Fruit fly (Drosophila melanogaster) whole organism, prepupa: ENCODE measurements around the gene CG9967.

Experiments
- CG10631 ChIP-seq: fragments of 200-800 bp; sonication (Bioruptor generic); optimal IDR thresholded peaks from 2 replicates; lab custom pipeline; 2016; ENCODE audit warnings: missing biosample characterization, missing genetic modification characterization
- CG10669 ChIP-seq: fragments of 200-800 bp; sonication (Bioruptor generic); optimal IDR thresholded peaks from 3 replicates; lab custom pipeline; 2018; ENCODE audit warnings: missing biosample characterization, mild to moderate bottlenecking, missing genetic modification characterization, moderate library complexity
- CG11902 ChIP-seq: fragments of 200-800 bp; sonication (Bioruptor generic); optimal IDR thresholded peaks from 3 replicates; lab custom pipeline; 2016; ENCODE audit warnings: missing biosample characterization, missing genetic modification characterization
- CG15336 ChIP-seq: fragments of 200-800 bp; sonication (Bioruptor generic); IDR thresholded peaks from 2 replicates; pipeline ENCODE4 v1.3.6; 2022; ENCODE audit warnings: missing biosample characterization, missing genetic modification characterization
- CG1621 ChIP-seq: fragments of 200-800 bp; sonication (Bioruptor generic); optimal IDR thresholded peaks from 3 replicates; lab custom pipeline; 2018; ENCODE audit warnings: missing biosample characterization, mild to moderate bottlenecking, missing genetic modification characterization
- CG3032 ChIP-seq: fragments of 200-800 bp; optimal IDR thresholded peaks from 2 replicates; lab custom pipeline; 2019; ENCODE audit warnings: missing biosample characterization, mild to moderate bottlenecking, missing genetic modification characterization, moderate library complexity
- CG31627 ChIP-seq: fragments of 200-800 bp; sonication (Bioruptor generic); optimal IDR thresholded peaks from 3 replicates; lab custom pipeline; 2016; ENCODE audit warnings: missing biosample characterization, missing genetic modification characterization
- CG32006 ChIP-seq: fragments of 200-800 bp; sonication (Bioruptor generic); optimal IDR thresholded peaks from 3 replicates; lab custom pipeline; 2017; ENCODE audit warnings: missing biosample characterization, mild to moderate bottlenecking, missing genetic modification characterization
- CG3919 ChIP-seq: fragments of 200-800 bp; sonication (Bioruptor generic); optimal IDR thresholded peaks from 3 replicates; lab custom pipeline; 2016; ENCODE audit warnings: missing biosample characterization, missing genetic modification characterization
- CG4318 ChIP-seq: fragments of 200-800 bp; sonication (Bioruptor generic); optimal IDR thresholded peaks from 3 replicates; lab custom pipeline; 2017; ENCODE audit warnings: missing biosample characterization, mild to moderate bottlenecking, missing genetic modification characterization
- CG6854 ChIP-seq: fragments of 200-800 bp; sonication (Bioruptor generic); optimal IDR thresholded peaks from 2 replicates; lab custom pipeline; 2017; ENCODE audit warnings: missing biosample characterization, mild to moderate bottlenecking, missing genetic modification characterization
- CG7368 ChIP-seq: fragments of 200-800 bp; sonication (Bioruptor generic); optimal IDR thresholded peaks from 3 replicates; lab custom pipeline; 2016; ENCODE audit warnings: missing biosample characterization, missing genetic modification characterization
- CG8119 ChIP-seq: fragments of 200-800 bp; sonication (Bioruptor generic); IDR thresholded peaks from 3 replicates; pipeline ENCODE4 v1.3.6; 2022; ENCODE audit warnings: missing biosample characterization, missing genetic modification characterization
- CG8632 ChIP-seq: fragments of 200-800 bp; sonication (Bioruptor generic); optimal IDR thresholded peaks from 3 replicates; lab custom pipeline; 2016; ENCODE audit warnings: missing biosample characterization, missing genetic modification characterization
- CG9139 ChIP-seq: fragments of 200-800 bp; sonication (Bioruptor generic); optimal IDR thresholded peaks from 3 replicates; lab custom pipeline; 2017; ENCODE audit warnings: missing biosample characterization, mild to moderate bottlenecking, missing genetic modification characterization
- Ets21C ChIP-seq: fragments of 200-800 bp; sonication (Bioruptor generic); optimal IDR thresholded peaks from 3 replicates; lab custom pipeline; 2016; ENCODE audit warnings: missing biosample characterization, missing genetic modification characterization
- Hr38 ChIP-seq: sonication (Bioruptor generic); optimal IDR thresholded peaks from 2 replicates; lab custom pipeline; 2016; ENCODE audit warnings: missing biosample characterization, missing genetic modification characterization
- Met ChIP-seq: fragments of 200-800 bp; sonication (Bioruptor generic); optimal IDR thresholded peaks from 3 replicates; lab custom pipeline; 2016; ENCODE audit warnings: missing biosample characterization, missing genetic modification characterization
- Smox ChIP-seq: fragments of 200-800 bp; sonication (Bioruptor generic); optimal IDR thresholded peaks from 3 replicates; lab custom pipeline; 2016; ENCODE audit warnings: missing biosample characterization, missing genetic modification characterization
- Sox102F ChIP-seq: fragments of 200-800 bp; sonication (Bioruptor generic); optimal IDR thresholded peaks from 2 replicates; lab custom pipeline; 2016; ENCODE audit warnings: missing biosample characterization, mild to moderate bottlenecking, missing genetic modification characterization
- Sox15 ChIP-seq: fragments of 200-800 bp; sonication (Bioruptor generic); optimal IDR thresholded peaks from 3 replicates; lab custom pipeline; 2016; ENCODE audit warnings: missing biosample characterization, missing genetic modification characterization
- achi ChIP-seq: fragments of 200-800 bp; sonication (Bioruptor generic); optimal IDR thresholded peaks from 3 replicates; lab custom pipeline; 2016; ENCODE audit warnings: missing biosample characterization, missing genetic modification characterization
- acj6 ChIP-seq: fragments of 200-800 bp; sonication (Bioruptor generic); optimal IDR thresholded peaks from 3 replicates; lab custom pipeline; 2016; ENCODE audit warnings: missing biosample characterization, missing genetic modification characterization
- dac ChIP-seq: fragments of 200-800 bp; sonication (Bioruptor generic); optimal IDR thresholded peaks from 2 replicates; lab custom pipeline; 2017; ENCODE audit warnings: missing biosample characterization, mild to moderate bottlenecking, missing genetic modification characterization
- esn ChIP-seq: fragments of 200-800 bp; sonication (Bioruptor generic); optimal IDR thresholded peaks from 2 replicates; lab custom pipeline; 2016; ENCODE audit warnings: missing biosample characterization, mild to moderate bottlenecking, missing genetic modification characterization, moderate library complexity
- fd59A ChIP-seq: fragments of 200-800 bp; sonication (Bioruptor generic); optimal IDR thresholded peaks from 2 replicates; lab custom pipeline; 2017; ENCODE audit warnings: missing biosample characterization, mild to moderate bottlenecking, missing genetic modification characterization, missing genetic modification reagents
- fd85E ChIP-seq: fragments of 200-800 bp; sonication (Bioruptor generic); optimal IDR thresholded peaks from 3 replicates; lab custom pipeline; 2016; ENCODE audit warnings: missing biosample characterization, missing genetic modification characterization
- fkh ChIP-seq: fragments of 200-800 bp; sonication (Bioruptor generic); optimal IDR thresholded peaks from 3 replicates; lab custom pipeline; 2017; ENCODE audit warnings: missing biosample characterization, mild to moderate bottlenecking, missing genetic modification characterization, moderate library complexity
- lz ChIP-seq: fragments of 200-800 bp; sonication (Bioruptor generic); optimal IDR thresholded peaks from 3 replicates; lab custom pipeline; 2016; ENCODE audit warnings: missing biosample characterization, missing genetic modification characterization
- net ChIP-seq: fragments of 200-800 bp; sonication (Bioruptor generic); optimal IDR thresholded peaks from 3 replicates; lab custom pipeline; 2016; ENCODE audit warnings: missing biosample characterization, missing genetic modification characterization
- pdm3 ChIP-seq: fragments of 200-800 bp; sonication (Bioruptor generic); optimal IDR thresholded peaks from 3 replicates; lab custom pipeline; 2016; ENCODE audit warnings: missing biosample characterization, missing genetic modification characterization
- salr ChIP-seq, 2 experiments: fragments of 200-800 bp; sonication (Bioruptor generic); optimal IDR thresholded peaks; 3 replicates each; lab custom pipeline; 2016 to 2018; ENCODE audit warnings: missing biosample characterization in 2 of 2, missing genetic modification characterization in 2 of 2, mild to moderate bottlenecking in 1 of 2

CG9967 gene

dm6 chr2L:2287807-2288206, 69.3 kb downstream of the CG9967 start, which contains the start of gene CG42658:
Gene CG42658 (minus strand): TSS chr2L:2287907.
- TF ChIP-seq CG15336 (GFP tag; lab: Robert Waterston, UW) (no peak), esn (GFP tag; lab: Kevin White, UChicago) (no peak), fd85E (GFP tag; lab: Kevin White, UChicago) (no peak), CG8119 (GFP tag; lab: Robert Waterston, UW) (no peak)

dm6 chr2L:2286773-2287172, 70.4 kb downstream of the CG9967 start, which contains the start of gene CG31681:
Gene CG31681 (minus strand): TSS chr2L:2286873.
- no peak for TF ChIP-seq Smox (GFP tag; lab: Kevin White, UChicago)
- no peak for TF ChIP-seq fd85E (GFP tag; lab: Kevin White, UChicago)
- TF ChIP-seq CG1621 = no peak
- no peak for TF ChIP-seq CG31627 (GFP tag; lab: Kevin White, UChicago)
- TF ChIP-seq CG32006 (GFP tag; lab: Kevin White, UChicago) = no peak
- TF ChIP-seq CG11902 (GFP tag; lab: Kevin White, UChicago) = no peak
- TF ChIP-seq salr (GFP tag; optimal IDR thresholded peaks at IDR 0.05; lab: Kevin White, UChicago) = no peak
- no peak for TF ChIP-seq CG7368 (GFP tag; lab: Kevin White, UChicago)
- no peak for TF ChIP-seq CG3032 (tag; lab: Kevin White, UChicago)

dm6 chr2L:2284863-2285262, 72.3 kb downstream of the CG9967 start, which contains the start of gene CG4271:
Gene CG4271 (plus strand): TSS chr2L:2285163.
- no peak for TF ChIP-seq CG4318
- no peak for TF ChIP-seq fkh (GFP tag; lab: Kevin White, UChicago)
- TF ChIP-seq CG10669 (GFP tag; lab: Kevin White, UChicago) = no peak
- no peak for TF ChIP-seq pdm3 (GFP tag; lab: Kevin White, UChicago)
- no peak for TF ChIP-seq CG8632 (GFP tag; lab: Kevin White, UChicago)
- TF ChIP-seq fd59A (GFP tag; lab: Kevin White, UChicago) = no peak
- TF ChIP-seq salr (GFP tag; optimal IDR thresholded peaks at IDR 0.05; lab: Kevin White, UChicago) = no peak
- no peak for TF ChIP-seq achi
- TF ChIP-seq CG31627 (GFP tag; lab: Kevin White, UChicago) = no peak
- TF ChIP-seq Sox15 (GFP tag; lab: Kevin White, UChicago) = no peak
- TF ChIP-seq lz = no peak
- TF ChIP-seq dac (GFP tag; lab: Kevin White, UChicago) = no peak

dm6 chr2L:2269040-2269439, 88.1 kb downstream of the CG9967 start, which contains the start of gene CG17242:
Gene CG17242 (minus strand): TSS chr2L:2269140.
- no peak for TF ChIP-seq Hr38 (GFP tag; lab: Kevin White, UChicago)
- TF ChIP-seq CG11902 (GFP tag; lab: Kevin White, UChicago) = no peak
- TF ChIP-seq CG6854 (GFP tag; lab: Kevin White, UChicago) = no peak
- TF ChIP-seq Smox (GFP tag; lab: Kevin White, UChicago) = no peak
- no peak for TF ChIP-seq Sox102F (GFP tag; lab: Kevin White, UChicago)
- no peak for TF ChIP-seq CG8119 (GFP tag; lab: Robert Waterston, UW)
- TF ChIP-seq CG9139 (GFP tag; lab: Kevin White, UChicago) = no peak
- no peak for TF ChIP-seq CG32006 (GFP tag; lab: Kevin White, UChicago)
- no peak for TF ChIP-seq CG1621
- TF ChIP-seq Ets21C = no peak
- no peak for TF ChIP-seq net (GFP tag; lab: Kevin White, UChicago)
- TF ChIP-seq CG3919 = no peak
- TF ChIP-seq, all 60 proteins: peak for 0

- TF ChIP-seq CG10631 (GFP tag; lab: Kevin White, UChicago) = no peak
- TF ChIP-seq Met (GFP tag; lab: Kevin White, UChicago) = no peak
- TF ChIP-seq acj6 (GFP tag; lab: Kevin White, UChicago) = no peak
These were observed 91.9 kb downstream of the CG9967 start, which contains the start of gene CG34049 for dm6 chr2L:2265221-2265620. Gene CG34049 (minus strand): TSS chr2L:2265321.
